Fruit fly (Drosophila melanogaster): ENCODE measurements around the gene Actn3.

- no peak for TF ChIP-seq CG8478 (optimal IDR thresholded peaks at IDR 0.05)
- no peak for TF ChIP-seq CTCF (optimal IDR thresholded peaks at IDR 0.05)
These were observed 2.7 kb downstream of the Actn3 start, which contains the start of gene VhaM9.7-d for dm6 chr3R:16974904-16975303.

Data from S2 (cell line).